Fruit fly (Drosophila melanogaster): ENCODE measurements around the gene CG2006.
A peak's percentile ranks its signal among the peaks of the same experiment; 100 is the strongest.

DNA sequence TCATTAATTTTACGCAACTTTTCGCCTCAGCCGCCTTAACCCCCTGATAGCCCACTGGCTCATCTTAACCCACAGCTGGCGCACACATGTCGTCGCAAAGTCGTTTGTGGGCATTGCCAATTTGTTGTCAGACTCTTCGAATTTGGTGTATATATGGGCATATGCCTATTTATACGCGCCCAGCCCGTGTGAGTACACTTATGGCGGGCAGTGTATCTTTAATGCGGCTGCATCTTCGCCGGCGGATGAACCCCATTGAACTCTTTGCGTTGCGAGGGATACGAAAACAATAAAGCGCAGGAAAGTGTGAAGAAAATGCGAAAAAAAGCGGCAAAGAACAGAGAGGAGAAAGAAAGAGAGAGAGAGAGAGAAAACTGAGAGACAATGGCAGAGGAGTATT is 28.2 kb upstream of the CG2006 start:
- TF ChIP-seq CG31627 (GFP tag; optimal IDR thresholded peaks at IDR 0.05) (peak; percentile 55), dsx (GFP tag; optimal IDR thresholded peaks at IDR 0.05; ENCODE audit: poor library complexity, severe bottlenecking) (peak; percentile 5), CG34406 (GFP tag; optimal IDR thresholded peaks at IDR 0.05) (no peak), Met (GFP tag; optimal IDR thresholded peaks at IDR 0.05) (peak; percentile 54), CG6854 (GFP tag; optimal IDR thresholded peaks at IDR 0.05) (no peak), CG16779 (tag; optimal IDR thresholded peaks at IDR 0.05) (no peak), Sox102F (GFP tag; optimal IDR thresholded peaks at IDR 0.05) (peak; percentile 30)

All from whole organism, prepupa.